Worm (Caenorhabditis elegans): ENCODE measurements around the gene F25B4.8.

F25B4.8 gene

DNA sequence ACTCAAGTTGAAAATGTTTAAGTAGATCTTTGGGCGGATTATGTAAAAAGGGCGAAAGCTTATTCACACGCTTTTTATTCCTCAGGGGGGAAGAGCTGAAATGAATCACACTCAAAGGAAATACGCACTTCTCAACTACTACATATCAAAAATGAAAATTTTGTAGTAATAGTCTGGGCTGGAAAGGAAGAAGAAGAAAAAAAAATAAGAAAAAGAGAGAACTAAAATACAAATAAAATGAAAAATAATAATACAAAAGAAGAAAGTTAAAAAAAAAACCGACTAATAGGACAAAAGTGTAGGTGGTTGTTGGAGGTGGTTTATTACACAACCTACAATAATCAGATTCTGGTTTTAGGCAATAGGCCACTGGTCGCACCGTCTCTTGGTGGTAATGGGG, 44.6 kb upstream of the F25B4.8 start, which contains the start of gene K09H11.6:
Gene K09H11.6, minus strand, starts transcription at position 101 of the 400 bp plus-strand sequence.
- TF ChIP-seq rnt-1 (tag; optimal IDR thresholded peaks at IDR 0.05): no peak
- TF ChIP-seq mab-9 (GFP tag; IDR thresholded peaks at IDR 0.05): no peak
- TF ChIP-seq swsn-7 (tag; optimal IDR thresholded peaks at IDR 0.05): no peak
- no peak for TF ChIP-seq ztf-11 (tag; optimal IDR thresholded peaks at IDR 0.05)

- TF ChIP-seq Y116A8C.19 (tag; optimal IDR thresholded peaks at IDR 0.05; ENCODE audit: borderline replicate concordance): no peak
- TF ChIP-seq mdl-1 (tag; optimal IDR thresholded peaks at IDR 0.05): no peak
- no peak for TF ChIP-seq isw-1 (GFP tag; IDR thresholded peaks at IDR 0.05)
- TF ChIP-seq hpl-2 (GFP tag; optimal IDR thresholded peaks at IDR 0.05): no peak
- no peak for TF ChIP-seq nhr-19 (GFP tag; conservative IDR thresholded peaks at IDR 0.05)
- no peak for TF ChIP-seq grh-1 (GFP tag; IDR thresholded peaks at IDR 0.05)
- no peak for TF ChIP-seq sox-4 (tag; optimal IDR thresholded peaks at IDR 0.05)
- no peak for TF ChIP-seq nhr-77 (tag; optimal IDR thresholded peaks at IDR 0.05)
- TF ChIP-seq sptf-1 (tag; optimal IDR thresholded peaks at IDR 0.05): no peak
- no peak for TF ChIP-seq ceh-82 (tag; optimal IDR thresholded peaks at IDR 0.05)
- TF ChIP-seq lin-15B (tag; optimal IDR thresholded peaks at IDR 0.05): no peak
- no peak for TF ChIP-seq zip-4 (GFP tag; optimal IDR thresholded peaks at IDR 0.05)
- no peak for TF ChIP-seq aly-2 (tag; optimal IDR thresholded peaks at IDR 0.05)
- TF ChIP-seq fos-1 (tag; optimal IDR thresholded peaks at IDR 0.05): no peak
- no peak for TF ChIP-seq pag-3 (tag; optimal IDR thresholded peaks at IDR 0.05; ENCODE audit: borderline replicate concordance, insufficient read depth)
- TF ChIP-seq zag-1 (tag; optimal IDR thresholded peaks at IDR 0.05): no peak
- TF ChIP-seq alr-1 (tag; optimal IDR thresholded peaks at IDR 0.05; ENCODE audit: borderline replicate concordance): no peak
- no peak for TF ChIP-seq unc-130 (tag; optimal IDR thresholded peaks at IDR 0.05)
- no peak for TF ChIP-seq lsy-2 (tag; optimal IDR thresholded peaks at IDR 0.05)
- no peak for TF ChIP-seq egl-27 (tag; optimal IDR thresholded peaks at IDR 0.05)
Observed at ce11 chrV:5730783-5731182, 39.3 kb upstream of the F25B4.8 start, which contains the start of gene K09H11.15. Gene K09H11.15 (minus strand): TSS chrV:5730883.

DNA sequence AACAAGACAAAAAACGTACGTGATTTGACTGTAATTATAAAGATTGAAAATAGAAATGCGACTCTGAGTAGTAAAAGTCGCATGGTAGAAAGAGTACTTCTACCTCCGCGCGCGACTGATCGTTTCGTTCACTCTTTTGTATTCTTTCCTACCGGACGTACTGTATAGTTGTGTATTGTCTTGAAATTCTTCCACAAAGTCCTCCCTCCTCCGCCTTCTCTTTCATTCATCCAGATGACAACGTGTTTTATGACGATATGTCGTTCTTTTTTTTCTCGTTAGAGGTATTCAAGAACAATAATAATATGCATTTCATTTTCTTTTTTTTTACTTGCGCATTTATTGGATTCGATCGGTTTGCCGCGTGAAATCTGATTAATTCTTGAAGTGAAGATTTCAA, 34.9 kb upstream of the F25B4.8 start, which contains the start of gene K09H11.4:
Gene K09H11.4, minus strand, starts transcription at position 101 of the 400 bp plus-strand sequence.
- TF ChIP-seq nhr-11 (tag; optimal IDR thresholded peaks at IDR 0.05): no peak

DNA sequence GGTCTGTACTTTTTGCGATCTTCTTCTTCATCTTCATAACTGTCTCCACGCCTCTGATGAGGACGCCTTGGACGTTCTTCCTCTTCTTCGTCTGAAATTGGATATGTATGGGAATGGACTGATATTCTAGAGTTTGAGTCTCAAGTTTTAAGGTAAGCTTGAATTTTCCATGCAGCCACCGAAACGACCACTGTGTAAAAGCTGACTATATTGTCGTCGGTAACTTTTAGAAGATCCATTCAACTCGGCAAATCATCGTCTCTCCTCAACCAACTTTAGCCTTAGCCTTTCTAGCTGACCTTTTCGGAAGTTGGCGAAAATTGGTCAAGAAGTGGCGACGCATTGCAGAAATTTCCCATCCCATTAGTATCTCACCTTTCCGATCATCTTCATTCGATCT, 32.9 kb upstream of the F25B4.8 start:
- TF ChIP-seq pax-3 (tag; optimal IDR thresholded peaks at IDR 0.05) (no peak), ceh-63 (GFP tag; optimal IDR thresholded peaks at IDR 0.05) (no peak), hlh-4 (tag; optimal IDR thresholded peaks at IDR 0.05) (no peak), sup-37 (GFP tag; optimal IDR thresholded peaks at IDR 0.05) (no peak), efl-1 (optimal IDR thresholded peaks at IDR 0.05) (no peak), efl-1 (GFP tag; optimal IDR thresholded peaks at IDR 0.05 in 1 of 2) (no peak)

ce11 chrV:5722093-5722492, 30.6 kb upstream of the F25B4.8 start:
- TF ChIP-seq nhr-77 (tag; optimal IDR thresholded peaks at IDR 0.05) (no peak), fkh-10 (GFP tag; optimal IDR thresholded peaks at IDR 0.05) (no peak), sup-37 (GFP tag; optimal IDR thresholded peaks at IDR 0.05) (no peak), lin-39 (tag; optimal IDR thresholded peaks at IDR 0.05) (no peak), lin-35 (GFP tag; optimal IDR thresholded peaks at IDR 0.05) (no peak), dsc-1 (tag; optimal IDR thresholded peaks at IDR 0.05) (no peak), ceh-88 (GFP tag; IDR thresholded peaks at IDR 0.05) (no peak), snpc-4 (tag; optimal IDR thresholded peaks at IDR 0.05) (no peak), nhr-84 (tag; optimal IDR thresholded peaks at IDR 0.05) (no peak), lin-14 (GFP tag; optimal IDR thresholded peaks at IDR 0.05) (no peak)
